Worm (Caenorhabditis elegans) whole organism, L4 larva: ENCODE data around the gene clec-265.
A peak's percentile ranks its signal among the peaks of the same experiment; 100 is the strongest.

Experiments used
- F44E2.7 ChIP-seq: fragments of 200-800 bp; sonication (Bioruptor generic); IDR thresholded peaks from 2 replicates; pipeline ENCODE4 v2.1.2; 2022; ENCODE audit warnings: missing genetic modification characterization, missing compliant biosample characterization
- T26A8.4 ChIP-seq: fragments of 200-800 bp; sonication (Bioruptor generic); IDR thresholded peaks from 2 replicates; pipeline ENCODE4 v1.3.6; 2022; ENCODE audit warnings: missing genetic modification characterization, missing compliant biosample characterization
- Y105C5A.15 ChIP-seq: fragments of 200-800 bp; sonication (Bioruptor generic); IDR thresholded peaks from 2 replicates; pipeline ENCODE4 v1.3.6; 2022; ENCODE audit warnings: missing genetic modification characterization, missing compliant biosample characterization
- Y48G9A.11 ChIP-seq: fragments of 200-800 bp; sonication (Bioruptor generic); IDR thresholded peaks from 2 replicates; pipeline ENCODE4 v1.3.6; 2022; ENCODE audit warnings: missing genetic modification reagents, missing genetic modification characterization, missing compliant biosample characterization
- Y75B8A.6 ChIP-seq: fragments of 200-800 bp; sonication (Bioruptor generic); IDR thresholded peaks from 2 replicates; pipeline ENCODE4 v1.3.6; 2022; ENCODE audit warnings: missing genetic modification reagents, missing genetic modification characterization, missing compliant biosample characterization
- ZK337.2 ChIP-seq: fragments of 200-800 bp; sonication (Bioruptor generic); IDR thresholded peaks from 2 replicates; pipeline ENCODE4 v1.3.6; 2022; ENCODE audit warnings: missing genetic modification reagents, missing genetic modification characterization, missing compliant biosample characterization
- aha-1 ChIP-seq: fragments of 150-350 bp; peaks from one replicate; lab custom pipeline; 2014; ENCODE audit warnings: missing biosample characterization, missing genetic modification characterization
- ceh-20 ChIP-seq: fragments of 200-800 bp; sonication (Bioruptor generic); IDR thresholded peaks from 2 replicates; pipeline ENCODE4 v1.3.6; 2022; ENCODE audit warnings: missing genetic modification reagents, missing genetic modification characterization, missing compliant biosample characterization
- ceh-28 ChIP-seq: fragments of 150-350 bp; optimal IDR thresholded peaks from 2 replicates; lab custom pipeline; 2014; ENCODE audit warnings: missing biosample characterization, missing genetic modification reagents, missing genetic modification characterization
- ceh-62 ChIP-seq: sonication (generic microtip); optimal IDR thresholded peaks from 2 replicates; lab custom pipeline; 2017; ENCODE audit warnings: missing biosample characterization, missing genetic modification characterization
- ceh-82 ChIP-seq: sonication (generic microtip); optimal IDR thresholded peaks from 2 replicates; lab custom pipeline; 2017; ENCODE audit warnings: missing biosample characterization, missing genetic modification characterization
- ctbp-1 ChIP-seq: fragments of 200-800 bp; sonication (Bioruptor generic); IDR thresholded peaks from 2 replicates; pipeline ENCODE4 v1.3.6; 2022; ENCODE audit warnings: missing genetic modification reagents, missing genetic modification characterization, missing compliant biosample characterization
- daf-12 ChIP-seq: fragments of 150-350 bp; optimal IDR thresholded peaks from 2 replicates; lab custom pipeline; 2014; ENCODE audit warnings: missing biosample characterization, missing genetic modification reagents, missing genetic modification characterization
- daf-16 ChIP-seq, 3 experiments: sonication (generic microtip); optimal IDR thresholded peaks; 2 replicates each; lab custom pipeline; 2016 to 2017; ENCODE audit warnings: missing genetic modification characterization in 3 of 3, missing genetic modification reagents in 3 of 3, mild to moderate bottlenecking in 2 of 3, missing compliant biosample characterization in 2 of 3, missing biosample characterization in 1 of 3, moderate library complexity in 1 of 3
- daf-19 ChIP-seq: fragments of 200-800 bp; sonication (Bioruptor generic); conservative IDR thresholded peaks from 2 replicates; pipeline ENCODE4 v1.3.6; 2022; ENCODE audit warnings: missing genetic modification characterization, missing compliant biosample characterization
- daf-8 ChIP-seq: fragments of 200-800 bp; sonication (Bioruptor generic); IDR thresholded peaks from 2 replicates; pipeline ENCODE4 v1.3.6; 2022; ENCODE audit warnings: missing genetic modification characterization, missing compliant biosample characterization
- dmd-6 ChIP-seq: fragments of 200-800 bp; sonication (Bioruptor generic); IDR thresholded peaks from 2 replicates; pipeline ENCODE4 v1.3.6; 2022; ENCODE audit warnings: missing genetic modification reagents, missing genetic modification characterization, missing compliant biosample characterization
- dmd-8 ChIP-seq: fragments of 200-800 bp; sonication (Bioruptor generic); IDR thresholded peaks from 2 replicates; pipeline ENCODE4 v1.3.6; 2022; ENCODE audit warnings: missing genetic modification characterization, missing compliant biosample characterization
- dpl-1 ChIP-seq: fragments of 150-350 bp; optimal IDR thresholded peaks from 2 replicates; lab custom pipeline; 2014; ENCODE audit warnings: missing biosample characterization, missing genetic modification reagents, missing genetic modification characterization
- egl-43 ChIP-seq: fragments of 200-800 bp; sonication (Bioruptor generic); IDR thresholded peaks from 2 replicates; pipeline ENCODE4 v1.3.6; 2022; ENCODE audit warnings: missing genetic modification reagents, missing genetic modification characterization, missing compliant biosample characterization
- fos-1 ChIP-seq: fragments of 150-350 bp; optimal IDR thresholded peaks from 2 replicates; lab custom pipeline; 2014; ENCODE audit warnings: missing biosample characterization, missing genetic modification characterization
- gei-8 ChIP-seq: fragments of 200-800 bp; sonication (Bioruptor generic); optimal IDR thresholded peaks from 2 replicates; lab custom pipeline; 2018; ENCODE audit warnings: mild to moderate bottlenecking, missing genetic modification characterization, missing compliant biosample characterization
- hif-1 ChIP-seq, 2 experiments: sonication (generic microtip); optimal IDR thresholded peaks; 2 replicates each; lab custom pipeline; 2016 to 2017; ENCODE audit warnings: missing compliant biosample characterization in 2 of 2, missing genetic modification characterization in 2 of 2, missing genetic modification reagents in 2 of 2, missing genotype in 2 of 2, mild to moderate bottlenecking in 1 of 2
- hlh-11 ChIP-seq: fragments of 200-800 bp; sonication (Bioruptor generic); optimal IDR thresholded peaks from 2 replicates; lab custom pipeline; 2018; ENCODE audit warnings: mild to moderate bottlenecking, missing genetic modification characterization, missing compliant biosample characterization
- jun-1 ChIP-seq: fragments of 150-350 bp; optimal IDR thresholded peaks from 2 replicates; lab custom pipeline; 2014; ENCODE audit warnings: missing biosample characterization, missing genetic modification reagents, missing genetic modification characterization
- lin-1 ChIP-seq: fragments of 200-800 bp; sonication (Bioruptor generic); IDR thresholded peaks from 2 replicates; pipeline ENCODE4 v1.3.6; 2022; ENCODE audit warnings: missing genetic modification reagents, missing genetic modification characterization, missing compliant biosample characterization
- lin-13 ChIP-seq: fragments of 150-350 bp; optimal IDR thresholded peaks from 2 replicates; lab custom pipeline; 2014; ENCODE audit warnings: missing biosample characterization, missing genetic modification reagents, missing genetic modification characterization
- lsy-2 ChIP-seq, 2 experiments: fragments of 150-350 bp in 1 of 2; sonication (generic microtip) in 1 of 2; optimal IDR thresholded peaks; 2 replicates each; lab custom pipeline; 2014 to 2017; ENCODE audit warnings: missing biosample characterization in 2 of 2, missing genetic modification characterization in 2 of 2
- madf-5 ChIP-seq, 2 experiments: fragments of 200-800 bp; sonication (Bioruptor generic); IDR thresholded peaks; 2 replicates each; pipeline ENCODE4 v1.3.6; 2022; ENCODE audit warnings: missing compliant biosample characterization in 2 of 2, missing genetic modification characterization in 2 of 2
- mdt-29 ChIP-seq: fragments of 200-800 bp; sonication (Bioruptor generic); IDR thresholded peaks from 2 replicates; pipeline ENCODE4 v1.3.6; 2022; ENCODE audit warnings: missing genetic modification reagents, missing genetic modification characterization, missing compliant biosample characterization
- mep-1 ChIP-seq: fragments of 150-350 bp; sonication (generic microtip); optimal IDR thresholded peaks from 3 replicates; lab custom pipeline; 2014; ENCODE audit warnings: missing biosample characterization, missing genetic modification characterization
- mxl-2 ChIP-seq: fragments of 200-800 bp; sonication (Bioruptor generic); conservative IDR thresholded peaks from 2 replicates; pipeline ENCODE4 v1.3.6; 2022; ENCODE audit warnings: missing genetic modification reagents, missing genetic modification characterization, missing compliant biosample characterization
- mxl-3 ChIP-seq: fragments of 200-800 bp; sonication (Bioruptor generic); optimal IDR thresholded peaks from 2 replicates; lab custom pipeline; 2018; ENCODE audit warnings: mild to moderate bottlenecking, missing genetic modification characterization, missing compliant biosample characterization
- nhr-10 ChIP-seq: fragments of 150-350 bp; optimal IDR thresholded peaks from 2 replicates; lab custom pipeline; 2014; ENCODE audit warnings: missing biosample characterization, missing genetic modification characterization
- nhr-111 ChIP-seq: fragments of 200-800 bp; sonication (Bioruptor generic); optimal IDR thresholded peaks from 2 replicates; lab custom pipeline; 2018; ENCODE audit warnings: mild to moderate bottlenecking, missing genetic modification characterization, missing compliant biosample characterization
- nhr-237 ChIP-seq: sonication (generic microtip); optimal IDR thresholded peaks from 2 replicates; lab custom pipeline; 2017; ENCODE audit warnings: missing biosample characterization, missing genetic modification characterization
- nhr-25 ChIP-seq: sonication (generic microtip); optimal IDR thresholded peaks from 2 replicates; lab custom pipeline; 2017; ENCODE audit warnings: missing genetic modification characterization, mild to moderate bottlenecking, missing compliant biosample characterization, antibody characterized with exemption, moderate library complexity, borderline replicate concordance; ENCODE audit not compliant: insufficient read depth
- nhr-48 ChIP-seq: sonication (generic microtip); optimal IDR thresholded peaks from 2 replicates; lab custom pipeline; 2016; ENCODE audit warnings: mild to moderate bottlenecking, missing genetic modification characterization, missing compliant biosample characterization
- nhr-6 ChIP-seq: fragments of 150-350 bp; optimal IDR thresholded peaks from 2 replicates; lab custom pipeline; 2014; ENCODE audit warnings: missing biosample characterization, missing genetic modification characterization
- pqm-1 ChIP-seq: sonication (generic microtip); optimal IDR thresholded peaks from 2 replicates; lab custom pipeline; 2017; ENCODE audit warnings: missing biosample characterization, missing genetic modification characterization
- rbr-2 ChIP-seq: sonication (generic microtip); optimal IDR thresholded peaks from 2 replicates; lab custom pipeline; 2016; ENCODE audit warnings: missing genotype, missing genetic modification characterization, missing compliant biosample characterization
- saeg-2 ChIP-seq: fragments of 200-800 bp; sonication (Bioruptor generic); IDR thresholded peaks from 2 replicates; pipeline ENCODE4 v1.3.6; 2022; ENCODE audit warnings: missing genetic modification reagents, missing genetic modification characterization, missing compliant biosample characterization
- set-16 ChIP-seq: fragments of 200-800 bp; sonication (Bioruptor generic); IDR thresholded peaks from 2 replicates; pipeline ENCODE4 v1.3.6; 2022; ENCODE audit warnings: missing genetic modification reagents, missing genetic modification characterization, missing compliant biosample characterization
- skn-1 ChIP-seq: fragments of 150-350 bp; optimal IDR thresholded peaks from 2 replicates; lab custom pipeline; 2014; ENCODE audit warnings: missing biosample characterization, missing genetic modification characterization
- snpc-4 ChIP-seq: fragments of 150-350 bp; optimal IDR thresholded peaks from 2 replicates; lab custom pipeline; 2014; ENCODE audit warnings: missing biosample characterization, missing genetic modification characterization
- tag-97 ChIP-seq: fragments of 200-800 bp; sonication (Bioruptor generic); IDR thresholded peaks from 2 replicates; pipeline ENCODE4 v1.3.6; 2022; ENCODE audit warnings: missing genetic modification characterization, missing compliant biosample characterization
- tra-1 ChIP-seq: fragments of 200-800 bp; sonication (Bioruptor generic); IDR thresholded peaks from 2 replicates; pipeline ENCODE4 v1.3.6; 2022; ENCODE audit warnings: missing genetic modification reagents, missing genetic modification characterization, missing compliant biosample characterization
- unc-62 ChIP-seq, 3 experiments: fragments of 150-350 bp in 1 of 3; sonication (generic microtip); optimal IDR thresholded peaks in 2 of 3; peaks in 1 of 3; 1 replicate in 1 of 3; 2 replicates in 2 of 3; lab custom pipeline; 2014 to 2017; ENCODE audit warnings: missing biosample characterization in 3 of 3, missing genetic modification characterization in 3 of 3, missing genetic modification reagents in 3 of 3, missing genotype in 1 of 3
- vab-7 ChIP-seq: fragments of 200-800 bp; sonication (Bioruptor generic); IDR thresholded peaks from 2 replicates; pipeline ENCODE4 v1.3.6; 2022; ENCODE audit warnings: missing genetic modification reagents, missing genetic modification characterization, missing compliant biosample characterization
- zag-1 ChIP-seq: fragments of 150-350 bp; optimal IDR thresholded peaks from 2 replicates; lab custom pipeline; 2014; ENCODE audit warnings: missing biosample characterization, missing genetic modification characterization

Gene clec-265

DNA sequence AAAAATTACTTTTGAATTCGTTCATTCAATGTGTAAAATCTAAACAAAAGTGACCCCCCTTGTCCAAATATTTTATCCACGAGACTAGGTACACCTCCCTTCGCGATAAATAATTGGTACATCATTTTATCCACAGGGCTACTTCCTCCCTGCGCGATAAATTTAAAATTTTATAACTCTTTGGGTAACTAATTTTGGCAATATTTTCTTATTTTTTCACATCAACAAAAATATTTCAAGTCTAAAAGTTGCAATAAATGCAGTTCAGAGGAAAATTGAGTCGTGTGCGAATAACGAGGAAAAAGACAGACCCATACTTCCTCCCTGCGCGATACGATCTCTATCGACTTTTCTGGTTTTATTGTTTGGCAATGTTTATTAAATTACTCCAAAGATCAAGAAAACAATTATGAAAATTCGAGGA is 34.6 kb upstream of the clec-265 start (continued):
- peak; percentile 87 to 99 for TF ChIP-seq unc-62 (GFP tag; optimal IDR thresholded peaks at IDR 0.05 in 1 of 2; lab: Kevin White, UChicago)
- TF ChIP-seq unc-62 (tag; optimal IDR thresholded peaks at IDR 0.05; lab: Kevin White, UChicago): peak; percentile 81
- TF ChIP-seq ctbp-1: peak; percentile 99
- peak; percentile 84 for TF ChIP-seq mxl-2 (GFP tag; lab: Robert Waterston, UW)
- peak; percentile 87 for TF ChIP-seq nhr-25 (tag; lab: Kevin White, UChicago)
- TF ChIP-seq ceh-62: no peak
- TF ChIP-seq ceh-28 (tag; lab: Kevin White, UChicago): peak; percentile 82
- TF ChIP-seq tra-1: peak; percentile 98
- TF ChIP-seq rbr-2: peak; percentile 99
- TF ChIP-seq mdt-29 (GFP tag; lab: Robert Waterston, UW): peak; percentile 92
- no peak for TF ChIP-seq daf-19 (GFP tag; lab: Robert Waterston, UW)
- TF ChIP-seq jun-1 (tag; lab: Kevin White, UChicago): peak; percentile 98
- peak; percentile 62 for TF ChIP-seq gei-8
- TF ChIP-seq daf-12 (tag; lab: Kevin White, UChicago): peak; percentile 37
- TF ChIP-seq pqm-1 (tag; lab: Kevin White, UChicago): peak; percentile 60
- peak; percentile 50 for TF ChIP-seq nhr-111 (GFP tag; lab: Kevin White, UChicago)
- TF ChIP-seq fos-1 (tag; lab: Kevin White, UChicago): peak; percentile 89
- TF ChIP-seq hlh-11 (tag; lab: Kevin White, UChicago): peak; percentile 96
- peak; percentile 97 for TF ChIP-seq egl-43 (GFP tag; lab: Robert Waterston, UW)
- TF ChIP-seq daf-8 (GFP tag; lab: Robert Waterston, UW): 0 out of 2 replicates have a peak, but pooled peaks have one; percentile 82
- TF ChIP-seq vab-7 (GFP tag; lab: Robert Waterston, UW): peak; percentile 94
- peak; percentile 31 to 93; a peak in 3 of 4 replicates for TF ChIP-seq madf-5 (GFP tag; IDR thresholded peaks at IDR 0.05; lab: Robert Waterston, UW)
- peak; percentile 82; the same call in 1 of the 2 replicates for TF ChIP-seq Y105C5A.15 (GFP tag; lab: Robert Waterston, UW)
- peak; percentile 72 for TF ChIP-seq dpl-1 (GFP tag; lab: Kevin White, UChicago)
- peak; percentile 98 for TF ChIP-seq nhr-10 (tag; lab: Kevin White, UChicago)
- TF ChIP-seq nhr-48: peak; percentile 96
- peak; percentile 94 for TF ChIP-seq zag-1 (tag; lab: Kevin White, UChicago)
- TF ChIP-seq aha-1 (tag; lab: Kevin White, UChicago): peak; percentile 100
- TF ChIP-seq ZK337.2 (GFP tag; lab: Robert Waterston, UW): peak; percentile 94
- peak; percentile 96 to 99 for TF ChIP-seq daf-16 (GFP tag; optimal IDR thresholded peaks at IDR 0.05; lab: Kevin White, UChicago)
- peak; percentile 97 for TF ChIP-seq daf-16 (tag; optimal IDR thresholded peaks at IDR 0.05; lab: Kevin White, UChicago)
- peak; percentile 85 for TF ChIP-seq Y75B8A.6 (GFP tag; lab: Robert Waterston, UW)
- TF ChIP-seq nhr-237 (tag; lab: Kevin White, UChicago): peak; percentile 91
- no peak for TF ChIP-seq set-16 (GFP tag; lab: Robert Waterston, UW)
- no peak for TF ChIP-seq F44E2.7 (GFP tag; lab: Robert Waterston, UW)
- peak; percentile 97 for TF ChIP-seq dmd-6 (GFP tag; lab: Robert Waterston, UW)
- peak; percentile 99 for TF ChIP-seq nhr-6 (tag; lab: Kevin White, UChicago)
- no peak for TF ChIP-seq skn-1 (tag; lab: Kevin White, UChicago)
- peak; percentile 97 for TF ChIP-seq saeg-2
- TF ChIP-seq T26A8.4 (GFP tag; lab: Robert Waterston, UW): peak; percentile 100
- TF ChIP-seq ceh-20 (GFP tag; lab: Robert Waterston, UW): peak; percentile 98
- TF ChIP-seq snpc-4 (tag; lab: Kevin White, UChicago): peak; percentile 15
- peak; percentile 92 for TF ChIP-seq mxl-3
- TF ChIP-seq tag-97: peak; percentile 90; the same call in 1 of the 2 replicates
- TF ChIP-seq mep-1 (tag; lab: Kevin White, UChicago): peak; percentile 100
- peak; percentile 96 to 98 for TF ChIP-seq lsy-2 (tag; optimal IDR thresholded peaks at IDR 0.05; lab: Kevin White, UChicago)
- TF ChIP-seq dmd-8 (GFP tag; lab: Robert Waterston, UW): peak; percentile 87
- TF ChIP-seq lin-13: peak; percentile 96
- peak; percentile 75 for TF ChIP-seq lin-1 (GFP tag; lab: Robert Waterston, UW)
- peak; percentile 77 to 86 for TF ChIP-seq hif-1 (tag; optimal IDR thresholded peaks at IDR 0.05; lab: Kevin White, UChicago)
- TF ChIP-seq Y48G9A.11 (GFP tag; lab: Robert Waterston, UW): peak; percentile 33; the same call in 1 of the 2 replicates
- TF ChIP-seq ceh-82 (tag; lab: Kevin White, UChicago): peak; percentile 60
